ENCODE assay signal across 1 fruit fly cellular context in genomic region chr3L:16131264-16132066, dm6.
TF ChIP-seq lines count a peak whose summit lies in the region.

TSS of gene Trs20 (minus strand) at chr3L:16131632.
TSS of gene elg1 (plus strand) at chr3L:16132028.

TF ChIP-seq in whole organism, embryonic, 481 proteins besides CTCF, POLR2A, EP300 and RAD21 (continued from another document and continues in another):
- TF ChIP-seq CG2116 (GFP tag; optimal IDR thresholded peaks at IDR 0.05; lab: Kevin White, UChicago) (peak; percentile 39), ftz-f1 (GFP tag; optimal IDR thresholded peaks at IDR 0.05; lab: Kevin White, UChicago) (no peak), H15 (GFP tag; IDR thresholded peaks at IDR 0.05; lab: Robert Waterston, UW) (no peak), az2 (GFP tag; optimal IDR thresholded peaks at IDR 0.05; lab: Kevin White, UChicago) (peak; percentile 29), ara (GFP tag; IDR thresholded peaks at IDR 0.05; lab: Robert Waterston, UW) (no peak), CG31224 (GFP tag; IDR thresholded peaks at IDR 0.05; lab: Robert Waterston, UW) (no peak), sima (GFP tag; optimal IDR thresholded peaks at IDR 0.05; lab: Kevin White, UChicago) (no peak), CG34376 (GFP tag; optimal IDR thresholded peaks at IDR 0.05; lab: Kevin White, UChicago) (no peak), run (tag; optimal IDR thresholded peaks at IDR 0.05; lab: Kevin White, UChicago) (no peak), zf30C (GFP tag; optimal IDR thresholded peaks at IDR 0.05; lab: Kevin White, UChicago) (no peak), dm (GFP tag; optimal IDR thresholded peaks at IDR 0.05; lab: Kevin White, UChicago) (no peak), ash1 (GFP tag; optimal IDR thresholded peaks at IDR 0.05; lab: Kevin White, UChicago) (no peak), Bteb2 (GFP tag; optimal IDR thresholded peaks at IDR 0.05; lab: Kevin White, UChicago) (no peak), CG15601 (tag; optimal IDR thresholded peaks at IDR 0.05; lab: Kevin White, UChicago) (peak; percentile 67), CG3995 (GFP tag; optimal IDR thresholded peaks at IDR 0.05; lab: Kevin White, UChicago) (no peak), CG2199 (GFP tag; IDR thresholded peaks at IDR 0.05; lab: Robert Waterston, UW) (no peak), CG12299 (tag; optimal IDR thresholded peaks at IDR 0.05; lab: Kevin White, UChicago) (no peak), Six4 (GFP tag; optimal IDR thresholded peaks at IDR 0.05; lab: Kevin White, UChicago) (no peak), CG14667 (GFP tag; IDR thresholded peaks at IDR 0.05; lab: Robert Waterston, UW) (no peak), CG1603 (tag; optimal IDR thresholded peaks at IDR 0.05; lab: Kevin White, UChicago) (peak; percentile 43), jing (GFP tag; optimal IDR thresholded peaks at IDR 0.05; lab: Kevin White, UChicago) (no peak), sd (tag; optimal IDR thresholded peaks at IDR 0.05; lab: Kevin White, UChicago) (peak; percentile 37), HmgZ (tag; optimal IDR thresholded peaks at IDR 0.05; lab: Kevin White, UChicago) (peak; percentile 10), grau (tag; optimal IDR thresholded peaks at IDR 0.05; lab: Kevin White, UChicago) (peak; percentile 71), CG1233 (GFP tag; optimal IDR thresholded peaks at IDR 0.05; lab: Kevin White, UChicago) (peak; percentile 1), fd96Cb (tag; optimal IDR thresholded peaks at IDR 0.05; lab: Kevin White, UChicago) (no peak), CG10462 (GFP tag; optimal IDR thresholded peaks at IDR 0.05; lab: Kevin White, UChicago) (no peak), CkIIα-i1 (GFP tag; IDR thresholded peaks at IDR 0.05; lab: Robert Waterston, UW) (no peak), Lpt (GFP tag; optimal IDR thresholded peaks at IDR 0.05; lab: Kevin White, UChicago) (no peak), CG15011 (GFP tag; optimal IDR thresholded peaks at IDR 0.05; lab: Kevin White, UChicago) (no peak), CG11456 (GFP tag; IDR thresholded peaks at IDR 0.05; lab: Robert Waterston, UW) (peak; percentile 45; the same call in 2 of the 3 replicates), sc (optimal IDR thresholded peaks at IDR 0.05; lab: Kevin White, UChicago) (no peak), sc (GFP tag; optimal IDR thresholded peaks at IDR 0.05; lab: Kevin White, UChicago) (no peak), CG32767 (GFP tag; IDR thresholded peaks at IDR 0.05; lab: Robert Waterston, UW) (0 out of 2 replicates have a peak, but pooled peaks have one; percentile 12), esg (GFP tag; conservative IDR thresholded peaks at IDR 0.05; lab: Robert Waterston, UW) (no peak), CG14860 (GFP tag; IDR thresholded peaks at IDR 0.05; lab: Robert Waterston, UW; ENCODE audit: partially characterized antibody) (no peak), CG17612 (GFP tag; IDR thresholded peaks at IDR 0.05; lab: Robert Waterston, UW) (no peak), Dad (GFP tag; optimal IDR thresholded peaks at IDR 0.05; lab: Kevin White, UChicago) (no peak), Awh (GFP tag; IDR thresholded peaks at IDR 0.05; lab: Robert Waterston, UW) (no peak), ato (GFP tag; IDR thresholded peaks at IDR 0.05; lab: Robert Waterston, UW; ENCODE audit: partially characterized antibody) (no peak), sna (GFP tag; IDR thresholded peaks at IDR 0.05; lab: Robert Waterston, UW; ENCODE audit: partially characterized antibody) (no peak), Tbp (GFP tag; optimal IDR thresholded peaks at IDR 0.05; lab: Kevin White, UChicago) (no peak), CG12236 (GFP tag; optimal IDR thresholded peaks at IDR 0.05; lab: Kevin White, UChicago) (no peak), chn (GFP tag; optimal IDR thresholded peaks at IDR 0.05; lab: Kevin White, UChicago) (no peak), Sox100B (GFP tag; optimal IDR thresholded peaks at IDR 0.05; lab: Kevin White, UChicago) (peak; percentile 71), CG31365 (tag; optimal IDR thresholded peaks at IDR 0.05; lab: Kevin White, UChicago) (no peak), btn (GFP tag; optimal IDR thresholded peaks at IDR 0.05; lab: Kevin White, UChicago) (no peak), CG6813 (GFP tag; optimal IDR thresholded peaks at IDR 0.05; lab: Kevin White, UChicago) (no peak), dan (GFP tag; IDR thresholded peaks at IDR 0.05; lab: Robert Waterston, UW) (no peak), nau (GFP tag; optimal IDR thresholded peaks at IDR 0.05; lab: Kevin White, UChicago) (no peak), HmgD (GFP tag; optimal IDR thresholded peaks at IDR 0.05; lab: Kevin White, UChicago) (no peak), CG2202 (tag; optimal IDR thresholded peaks at IDR 0.05; lab: Kevin White, UChicago) (no peak), wor (GFP tag; IDR thresholded peaks at IDR 0.05; lab: Robert Waterston, UW) (no peak), CG8359 (GFP tag; optimal IDR thresholded peaks at IDR 0.05; lab: Kevin White, UChicago; ENCODE audit: borderline replicate concordance) (no peak), tin (GFP tag; optimal IDR thresholded peaks at IDR 0.05; lab: Kevin White, UChicago) (peak; percentile 24), ewg (GFP tag; optimal IDR thresholded peaks at IDR 0.05; lab: Kevin White, UChicago) (no peak), CG10147 (GFP tag; optimal IDR thresholded peaks at IDR 0.05; lab: Kevin White, UChicago) (peak; percentile 7), dmrt11E (tag; optimal IDR thresholded peaks at IDR 0.05; lab: Kevin White, UChicago) (peak; percentile 59), YL-1 (GFP tag; optimal IDR thresholded peaks at IDR 0.05; lab: Kevin White, UChicago) (peak; percentile 47), nmo (GFP tag; optimal IDR thresholded peaks at IDR 0.05; lab: Kevin White, UChicago) (peak; percentile 66), eyg (GFP tag; optimal IDR thresholded peaks at IDR 0.05; lab: Kevin White, UChicago) (no peak), fd102C (GFP tag; optimal IDR thresholded peaks at IDR 0.05; lab: Kevin White, UChicago) (no peak), caup (GFP tag; optimal IDR thresholded peaks at IDR 0.05; lab: Kevin White, UChicago; ENCODE audit: severe bottlenecking) (peak; percentile 49), CG5180 (GFP tag; optimal IDR thresholded peaks at IDR 0.05; lab: Kevin White, UChicago) (no peak), tap (tag; optimal IDR thresholded peaks at IDR 0.05; lab: Kevin White, UChicago) (peak; percentile 45), seq (GFP tag; IDR thresholded peaks at IDR 0.05; lab: Robert Waterston, UW) (0 out of 2 replicates have a peak, but pooled peaks have one; percentile 22), CG17568 (GFP tag; optimal IDR thresholded peaks at IDR 0.05; lab: Kevin White, UChicago) (no peak), CG13894 (tag; optimal IDR thresholded peaks at IDR 0.05; lab: Kevin White, UChicago) (peak; percentile 15), Hr3 (GFP tag; optimal IDR thresholded peaks at IDR 0.05; lab: Kevin White, UChicago) (peak; percentile 81), CG12071 (GFP tag; optimal IDR thresholded peaks at IDR 0.05; lab: Kevin White, UChicago) (no peak), CG3163 (GFP tag; optimal IDR thresholded peaks at IDR 0.05; lab: Kevin White, UChicago) (no peak), CG15514 (GFP tag; optimal IDR thresholded peaks at IDR 0.05; lab: Kevin White, UChicago) (peak; percentile 50), bab2 (GFP tag; optimal IDR thresholded peaks at IDR 0.05; lab: Kevin White, UChicago) (no peak), Jarid2 (GFP tag; optimal IDR thresholded peaks at IDR 0.05; lab: Kevin White, UChicago) (no peak), CG7556 (GFP tag; optimal IDR thresholded peaks at IDR 0.05; lab: Kevin White, UChicago) (peak; percentile 66), CG17802 (tag; optimal IDR thresholded peaks at IDR 0.05; lab: Kevin White, UChicago) (no peak), Doc3 (GFP tag; IDR thresholded peaks at IDR 0.05; lab: Robert Waterston, UW; ENCODE audit: partially characterized antibody) (no peak), CG14050 (GFP tag; IDR thresholded peaks at IDR 0.05; lab: Robert Waterston, UW) (no peak), CG31441 (GFP tag; IDR thresholded peaks at IDR 0.05; lab: Robert Waterston, UW) (peak; percentile 84), CG15696 (tag; optimal IDR thresholded peaks at IDR 0.05; lab: Kevin White, UChicago) (peak; percentile 54), emc (GFP tag; optimal IDR thresholded peaks at IDR 0.05; lab: Kevin White, UChicago) (no peak), CG18619 (GFP tag; optimal IDR thresholded peaks at IDR 0.05; lab: Kevin White, UChicago) (peak; percentile 14), CG12659 (GFP tag; optimal IDR thresholded peaks at IDR 0.05; lab: Kevin White, UChicago) (peak; percentile 59), ham (GFP tag; IDR thresholded peaks at IDR 0.05; lab: Robert Waterston, UW) (no peak), corto (GFP tag; optimal IDR thresholded peaks at IDR 0.05; lab: Kevin White, UChicago) (peak; percentile 2), peb (GFP tag; IDR thresholded peaks at IDR 0.05; lab: Robert Waterston, UW) (no peak), Ssrp (tag; optimal IDR thresholded peaks at IDR 0.05; lab: Kevin White, UChicago) (peak; percentile 34), eve (GFP tag; optimal IDR thresholded peaks at IDR 0.05; lab: Kevin White, UChicago) (no peak), ERR (GFP tag; optimal IDR thresholded peaks at IDR 0.05; lab: Kevin White, UChicago) (no peak), amos (GFP tag; IDR thresholded peaks at IDR 0.05; lab: Robert Waterston, UW; ENCODE audit: partially characterized antibody) (no peak), Dref (GFP tag; IDR thresholded peaks at IDR 0.05; lab: Robert Waterston, UW) (no peak), hth (optimal IDR thresholded peaks at IDR 0.05; lab: Kevin White, UChicago) (no peak), CG4854 (GFP tag; optimal IDR thresholded peaks at IDR 0.05; lab: Kevin White, UChicago) (no peak), CG5245 (GFP tag; optimal IDR thresholded peaks at IDR 0.05; lab: Kevin White, UChicago) (peak; percentile 6), zen (tag; optimal IDR thresholded peaks at IDR 0.05; lab: Kevin White, UChicago) (peak; percentile 46), salm (tag; optimal IDR thresholded peaks at IDR 0.05; lab: Kevin White, UChicago) (no peak), hbn (GFP tag; IDR thresholded peaks at IDR 0.05; lab: Robert Waterston, UW; ENCODE audit: partially characterized antibody) (no peak), Asciz (GFP tag; optimal IDR thresholded peaks at IDR 0.05; lab: Kevin White, UChicago) (no peak), stwl (tag; optimal IDR thresholded peaks at IDR 0.05; lab: Kevin White, UChicago) (peak; percentile 46), Hey (tag; optimal IDR thresholded peaks at IDR 0.05; lab: Kevin White, UChicago) (no peak), CG6272 (GFP tag; IDR thresholded peaks at IDR 0.05; lab: Robert Waterston, UW) (no peak), CG34422 (GFP tag; IDR thresholded peaks at IDR 0.05; lab: Robert Waterston, UW) (peak; percentile 58; the same call in 2 of the 3 replicates), h (optimal IDR thresholded peaks at IDR 0.05; lab: Kevin White, UChicago) (no peak), Rfx (GFP tag; IDR thresholded peaks at IDR 0.05; lab: Robert Waterston, UW) (peak; percentile 65), gro (GFP tag; optimal IDR thresholded peaks at IDR 0.05; lab: Kevin White, UChicago) (peak; percentile 21), odd (GFP tag; optimal IDR thresholded peaks at IDR 0.05; lab: Kevin White, UChicago) (no peak), CG32532 (GFP tag; IDR thresholded peaks at IDR 0.05; lab: Robert Waterston, UW) (peak; percentile 26; the same call in 1 of the 2 replicates), Gug (GFP tag; IDR thresholded peaks at IDR 0.05; lab: Robert Waterston, UW) (peak; percentile 6; the same call in 1 of the 4 replicates), abd-A (tag; optimal IDR thresholded peaks at IDR 0.05; lab: Kevin White, UChicago) (no peak), nom (GFP tag; optimal IDR thresholded peaks at IDR 0.05; lab: Kevin White, UChicago) (peak; percentile 60), ranshi (GFP tag; IDR thresholded peaks at IDR 0.05; lab: Robert Waterston, UW) (peak; percentile 5; the same call in 1 of the 2 replicates), CG14441 (GFP tag; IDR thresholded peaks at IDR 0.05; lab: Robert Waterston, UW) (no peak), mirr (GFP tag; optimal IDR thresholded peaks at IDR 0.05; lab: Kevin White, UChicago) (no peak), PHDP (tag; optimal IDR thresholded peaks at IDR 0.05; lab: Kevin White, UChicago) (peak; percentile 70), Dip2 (GFP tag; IDR thresholded peaks at IDR 0.05; lab: Robert Waterston, UW) (no peak), Stat92E (GFP tag; optimal IDR thresholded peaks at IDR 0.05; lab: Kevin White, UChicago) (no peak), inv (GFP tag; IDR thresholded peaks at IDR 0.05; lab: Robert Waterston, UW; ENCODE audit: partially characterized antibody) (no peak), sisA (GFP tag; IDR thresholded peaks at IDR 0.05; lab: Robert Waterston, UW) (no peak; the same call in 1 of the 2 replicates), ssp (GFP tag; IDR thresholded peaks at IDR 0.05; lab: Robert Waterston, UW) (no peak), sob (GFP tag; IDR thresholded peaks at IDR 0.05; lab: Robert Waterston, UW) (peak; percentile 59), Nf-YB (GFP tag; optimal IDR thresholded peaks at IDR 0.05; lab: Kevin White, UChicago) (peak; percentile 54), CG17186 (GFP tag; optimal IDR thresholded peaks at IDR 0.05; lab: Kevin White, UChicago) (no peak), CG4282 (GFP tag; optimal IDR thresholded peaks at IDR 0.05; lab: Kevin White, UChicago) (no peak), pho (GFP tag; optimal IDR thresholded peaks at IDR 0.05; lab: Kevin White, UChicago) (no peak), CG9215 (GFP tag; IDR thresholded peaks at IDR 0.05; lab: Robert Waterston, UW) (no peak), so (GFP tag; IDR thresholded peaks at IDR 0.05; lab: Robert Waterston, UW) (no peak), chm (GFP tag; IDR thresholded peaks at IDR 0.05; lab: Robert Waterston, UW) (0 out of 2 replicates have a peak, but pooled peaks have one; percentile 26), CG2120 (GFP tag; optimal IDR thresholded peaks at IDR 0.05; lab: Kevin White, UChicago) (peak; percentile 42), CG10321 (GFP tag; IDR thresholded peaks at IDR 0.05; lab: Robert Waterston, UW) (no peak), ems (GFP tag; optimal IDR thresholded peaks at IDR 0.05; lab: Kevin White, UChicago) (no peak), CG9797 (GFP tag; optimal IDR thresholded peaks at IDR 0.05; lab: Kevin White, UChicago) (peak; percentile 51), CG14710 (tag; optimal IDR thresholded peaks at IDR 0.05; lab: Kevin White, UChicago) (peak; percentile 77), Rx (GFP tag; IDR thresholded peaks at IDR 0.05; lab: Robert Waterston, UW) (no peak), CG11696 (GFP tag; IDR thresholded peaks at IDR 0.05; lab: Robert Waterston, UW) (peak; percentile 100), ken (GFP tag; IDR thresholded peaks at IDR 0.05; lab: Robert Waterston, UW) (no peak), Oli (tag; optimal IDR thresholded peaks at IDR 0.05; lab: Kevin White, UChicago) (peak; percentile 53)
